Worm (Caenorhabditis elegans) whole organism, young adult: ENCODE results near the gene Y43F8B.17.

Experiments
- B0261.1 ChIP-seq: sonication (generic microtip); optimal IDR thresholded peaks from 2 replicates; lab custom pipeline; 2016; ENCODE audit warnings: mild to moderate bottlenecking, missing genetic modification characterization, moderate library complexity, missing compliant biosample characterization
- F52B5.7 ChIP-seq: sonication (generic microtip); optimal IDR thresholded peaks from 2 replicates; lab custom pipeline; 2016; ENCODE audit warnings: mild to moderate bottlenecking, missing genetic modification characterization, missing compliant biosample characterization
- K11D2.4 ChIP-seq: fragments of 200-800 bp; sonication (Bioruptor generic); IDR thresholded peaks from 2 replicates; pipeline ENCODE4 v1.3.6; 2022; ENCODE audit warnings: missing genetic modification reagents, missing genetic modification characterization, missing compliant biosample characterization
- Y53G8AR.9 ChIP-seq: fragments of 200-800 bp; sonication (Bioruptor generic); conservative IDR thresholded peaks from 2 replicates; pipeline ENCODE4 v1.3.6; 2022; ENCODE audit warnings: missing genetic modification reagents, missing genetic modification characterization, missing compliant biosample characterization
- Y56A3A.18 ChIP-seq: fragments of 200-800 bp; sonication (Bioruptor generic); IDR thresholded peaks from 2 replicates; pipeline ENCODE4 v1.3.6; 2022; ENCODE audit warnings: missing genetic modification reagents, missing genetic modification characterization, missing compliant biosample characterization
- ZK185.1 ChIP-seq: sonication (generic microtip); optimal IDR thresholded peaks from 2 replicates; lab custom pipeline; 2016; ENCODE audit warnings: mild to moderate bottlenecking, missing genetic modification characterization, missing compliant biosample characterization; ENCODE audit not compliant: poor library complexity, severe bottlenecking
- aptf-2 ChIP-seq: fragments of 200-800 bp; sonication (Bioruptor generic); conservative IDR thresholded peaks from 2 replicates; pipeline ENCODE4 v1.3.6; 2022; ENCODE audit warnings: missing genetic modification reagents, missing genetic modification characterization, missing compliant biosample characterization
- aptf-3 ChIP-seq: fragments of 200-800 bp; sonication (Bioruptor generic); IDR thresholded peaks from 2 replicates; pipeline ENCODE4 v1.3.6; 2022; ENCODE audit warnings: missing genetic modification characterization, missing compliant biosample characterization
- bed-1 ChIP-seq: fragments of 200-800 bp; sonication (Bioruptor generic); IDR thresholded peaks from 2 replicates; pipeline ENCODE4 v1.3.6; 2022; ENCODE audit warnings: missing genetic modification reagents, missing genetic modification characterization, missing compliant biosample characterization
- cebp-2 ChIP-seq: fragments of 200-800 bp; sonication (Bioruptor generic); IDR thresholded peaks from 2 replicates; pipeline ENCODE4 v1.3.6; 2022; ENCODE audit warnings: missing genetic modification characterization, missing compliant biosample characterization
- ceh-91 ChIP-seq: fragments of 200-800 bp; sonication (Bioruptor generic); IDR thresholded peaks from 2 replicates; pipeline ENCODE4 v1.3.6; 2022; ENCODE audit warnings: missing genetic modification reagents, missing genetic modification characterization, missing compliant biosample characterization
- chd-7 ChIP-seq: sonication (generic microtip); optimal IDR thresholded peaks from 2 replicates; lab custom pipeline; 2016; ENCODE audit warnings: mild to moderate bottlenecking, missing genetic modification characterization, moderate library complexity, missing compliant biosample characterization
- dox-1 ChIP-seq: fragments of 200-800 bp; sonication (Bioruptor generic); IDR thresholded peaks from 2 replicates; pipeline ENCODE4 v1.3.6; 2022; ENCODE audit warnings: missing genetic modification reagents, missing genetic modification characterization, missing compliant biosample characterization
- egl-18 ChIP-seq: fragments of 200-800 bp; sonication (Bioruptor generic); IDR thresholded peaks from 2 replicates; pipeline ENCODE4 v1.3.6; 2022; ENCODE audit warnings: missing genetic modification reagents, missing genetic modification characterization, missing compliant biosample characterization
- egl-44 ChIP-seq: fragments of 200-800 bp; sonication (Bioruptor generic); IDR thresholded peaks from 2 replicates; pipeline ENCODE4 v1.3.6; 2022; ENCODE audit warnings: missing genetic modification reagents, missing genetic modification characterization, missing compliant biosample characterization
- ekl-4 ChIP-seq: fragments of 200-800 bp; sonication (Bioruptor generic); IDR thresholded peaks from 2 replicates; pipeline ENCODE4 v1.3.6; 2022; ENCODE audit warnings: missing genetic modification reagents, missing genetic modification characterization, missing compliant biosample characterization
- ets-4 ChIP-seq: fragments of 200-800 bp; sonication (Bioruptor generic); optimal IDR thresholded peaks from 2 replicates; lab custom pipeline; 2018; ENCODE audit warnings: mild to moderate bottlenecking, missing genetic modification characterization, missing compliant biosample characterization
- him-1 ChIP-seq: sonication (generic microtip); optimal IDR thresholded peaks from 2 replicates; lab custom pipeline; 2016; ENCODE audit warnings: missing genotype, missing genetic modification reagents, missing genetic modification characterization, missing compliant biosample characterization
- hlh-12 ChIP-seq: sonication (generic microtip); optimal IDR thresholded peaks from 2 replicates; lab custom pipeline; 2016; ENCODE audit warnings: missing genetic modification characterization, missing compliant biosample characterization
- hmg-1.2 ChIP-seq: fragments of 200-800 bp; sonication (Bioruptor generic); IDR thresholded peaks from 2 replicates; pipeline ENCODE4 v1.3.6; 2022; ENCODE audit warnings: missing genetic modification reagents, missing genetic modification characterization, missing compliant biosample characterization
- hsf-1 ChIP-seq: fragments of 200-800 bp; sonication (Bioruptor generic); IDR thresholded peaks from 2 replicates; pipeline ENCODE4 v1.3.6; 2022; ENCODE audit warnings: missing genetic modification reagents, missing genetic modification characterization, missing compliant biosample characterization
- let-607 ChIP-seq, 2 experiments: fragments of 200-800 bp in 1 of 2; sonication (Bioruptor generic) in 1 of 2; sonication (generic microtip) in 1 of 2; optimal IDR thresholded peaks; 2 replicates each; lab custom pipeline; 2016 to 2018; ENCODE audit warnings: mild to moderate bottlenecking in 2 of 2, missing compliant biosample characterization in 2 of 2, missing genetic modification characterization in 2 of 2, moderate library complexity in 2 of 2, missing genotype in 1 of 2
- lin-26 ChIP-seq: fragments of 200-800 bp; sonication (Bioruptor generic); IDR thresholded peaks from 2 replicates; pipeline ENCODE4 v1.3.6; 2022; ENCODE audit warnings: missing genetic modification reagents, missing genetic modification characterization, missing compliant biosample characterization
- lin-40 ChIP-seq: sonication (generic microtip); optimal IDR thresholded peaks from 2 replicates; lab custom pipeline; 2016; ENCODE audit warnings: missing genetic modification characterization, mild to moderate bottlenecking, missing compliant biosample characterization, missing genotype, missing genetic modification reagents
- lin-54 ChIP-seq: fragments of 200-800 bp; sonication (Bioruptor generic); optimal IDR thresholded peaks from 2 replicates; lab custom pipeline; 2018; ENCODE audit warnings: mild to moderate bottlenecking, missing genetic modification characterization, missing compliant biosample characterization
- lsl-1 ChIP-seq: fragments of 200-800 bp; sonication (Bioruptor generic); optimal IDR thresholded peaks from 2 replicates; lab custom pipeline; 2018; ENCODE audit warnings: mild to moderate bottlenecking, missing genetic modification characterization, moderate library complexity, missing compliant biosample characterization
- madf-10 ChIP-seq: sonication (generic microtip); optimal IDR thresholded peaks from 2 replicates; lab custom pipeline; 2016; ENCODE audit warnings: mild to moderate bottlenecking, missing genetic modification characterization, missing compliant biosample characterization
- madf-3 ChIP-seq: fragments of 200-800 bp; sonication (Bioruptor generic); IDR thresholded peaks from 2 replicates; pipeline ENCODE4 v1.3.6; 2022; ENCODE audit warnings: missing genetic modification reagents, missing genetic modification characterization, missing compliant biosample characterization
- madf-6 ChIP-seq: fragments of 200-800 bp; sonication (Bioruptor generic); IDR thresholded peaks from 2 replicates; pipeline ENCODE4 v1.3.6; 2022; ENCODE audit warnings: missing genetic modification reagents, missing genetic modification characterization, missing compliant biosample characterization
- madf-8 ChIP-seq: fragments of 200-800 bp; sonication (Bioruptor generic); conservative IDR thresholded peaks from 2 replicates; pipeline ENCODE4 v1.3.6; 2022; ENCODE audit warnings: missing genetic modification reagents, missing genetic modification characterization, missing compliant biosample characterization
- mes-4 ChIP-seq: sonication (generic microtip); optimal IDR thresholded peaks from 2 replicates; lab custom pipeline; 2016; ENCODE audit warnings: missing genotype, missing genetic modification characterization, missing compliant biosample characterization
- nfya-2 ChIP-seq: fragments of 200-800 bp; sonication (Bioruptor generic); IDR thresholded peaks from 2 replicates; pipeline ENCODE4 v1.3.6; 2022; ENCODE audit warnings: missing genetic modification reagents, missing genetic modification characterization, missing compliant biosample characterization
- nhr-120 ChIP-seq: fragments of 200-800 bp; sonication (Bioruptor generic); IDR thresholded peaks from 2 replicates; pipeline ENCODE4 v1.3.6; 2022; ENCODE audit warnings: missing genetic modification characterization, missing compliant biosample characterization
- nhr-27 ChIP-seq: fragments of 200-800 bp; sonication (Bioruptor generic); optimal IDR thresholded peaks from 2 replicates; lab custom pipeline; 2018; ENCODE audit warnings: mild to moderate bottlenecking, missing genetic modification characterization, moderate library complexity, missing compliant biosample characterization
- pha-4 ChIP-seq: fragments of 150-350 bp; sonication (generic microtip); optimal IDR thresholded peaks from 2 replicates; lab custom pipeline; 2014; ENCODE audit warnings: missing biosample characterization, missing genetic modification reagents, missing genetic modification characterization
- rpc-1 ChIP-seq, 2 experiments: fragments of 150-350 bp in 1 of 2; sonication (generic microtip) in 1 of 2; optimal IDR thresholded peaks; 2 replicates each; lab custom pipeline; 2014 to 2018; ENCODE audit warnings: missing biosample characterization in 1 of 2, missing genetic modification characterization in 1 of 2, missing genetic modification reagents in 1 of 2, missing genotype in 1 of 2
- sea-2 ChIP-seq: fragments of 200-800 bp; sonication (Bioruptor generic); IDR thresholded peaks from 2 replicates; pipeline ENCODE4 v1.3.6; 2022; ENCODE audit warnings: missing genetic modification characterization, missing compliant biosample characterization
- snpc-4 ChIP-seq, 5 experiments: fragments of 150-350 bp in 1 of 5; sonication (generic microtip) in 4 of 5; optimal IDR thresholded peaks; 2 replicates each; lab custom pipeline; 2014 to 2018; ENCODE audit warnings: missing genetic modification characterization in 5 of 5, missing biosample characterization in 3 of 5, antibody characterized with exemption in 2 of 5, mild to moderate bottlenecking in 2 of 5, missing compliant biosample characterization in 2 of 5, missing genotype in 2 of 5, moderate library complexity in 2 of 5, missing genetic modification reagents in 1 of 5
- sptf-2 ChIP-seq: fragments of 200-800 bp; sonication (Bioruptor generic); optimal IDR thresholded peaks from 2 replicates; lab custom pipeline; 2018; ENCODE audit warnings: mild to moderate bottlenecking, missing genetic modification characterization, missing compliant biosample characterization
- tbp1 ChIP-seq: fragments of 200-800 bp; sonication (Bioruptor generic); optimal IDR thresholded peaks from 2 replicates; lab custom pipeline; 2018; ENCODE audit warnings: mild to moderate bottlenecking, missing genetic modification characterization, missing compliant biosample characterization
- tlf-1 ChIP-seq: fragments of 200-800 bp; sonication (Bioruptor generic); optimal IDR thresholded peaks from 2 replicates; lab custom pipeline; 2018; ENCODE audit warnings: mild to moderate bottlenecking, missing genetic modification characterization, missing compliant biosample characterization

The Y43F8B.17 gene

DNA sequence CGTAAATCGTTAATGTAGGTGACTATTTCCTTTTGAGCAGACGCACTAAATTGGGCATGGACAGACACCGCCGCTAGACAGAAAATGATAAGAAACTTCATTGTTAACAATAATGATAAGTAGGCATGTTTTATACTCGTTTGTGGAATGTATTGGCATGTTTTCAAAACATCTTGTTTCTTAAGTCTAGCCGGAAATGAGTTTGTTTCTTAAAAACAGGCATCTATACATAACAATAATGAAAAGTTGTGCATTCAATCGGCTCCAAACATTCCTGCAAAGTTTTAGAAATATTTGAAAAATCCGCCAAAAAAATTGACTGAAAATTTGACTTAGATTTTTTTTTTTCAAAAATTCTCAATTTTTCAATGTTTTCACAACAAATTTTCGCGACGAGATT lies 11.1 kb downstream of the Y43F8B.17 start, which contains the start of gene scl-21:
scl-21 (minus strand) TSS at position 101 of the 400 bp plus-strand sequence.
- TF ChIP-seq madf-6 (GFP tag; lab: Robert Waterston, UW) (no peak), aptf-3 (GFP tag; lab: Robert Waterston, UW) (no peak), Y56A3A.18 (no peak), sptf-2 (no peak), lsl-1 (GFP tag; lab: Kevin White, UChicago) (no peak), aptf-2 (no peak), lin-40 (tag; lab: Kevin White, UChicago) (no peak), snpc-4 (GFP tag; optimal IDR thresholded peaks at IDR 0.05; lab: Kevin White, UChicago) (no peak), snpc-4 (tag; optimal IDR thresholded peaks at IDR 0.05; lab: Kevin White, UChicago) (no peak), madf-8 (GFP tag; lab: Robert Waterston, UW) (no peak), dox-1 (GFP tag; lab: Robert Waterston, UW) (no peak)

DNA sequence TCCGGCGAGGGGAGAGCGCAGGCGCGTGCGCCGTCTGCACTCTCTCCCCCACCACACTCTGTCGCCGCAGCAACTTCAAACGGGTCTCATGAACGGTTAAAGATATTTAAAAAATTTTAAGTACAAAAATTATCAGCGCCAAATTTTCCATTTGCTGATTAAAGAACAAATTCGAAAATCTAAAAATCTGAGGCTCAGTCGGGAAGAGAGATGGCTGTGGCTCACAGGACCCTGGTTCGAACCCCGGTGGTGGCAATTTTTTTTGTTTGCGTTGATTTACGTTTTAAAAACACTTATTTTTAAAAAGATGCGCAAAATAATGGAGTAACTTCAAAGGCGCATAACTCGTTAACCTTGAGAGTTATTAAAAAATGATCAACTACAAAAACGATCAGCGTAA lies 12.6 kb downstream of the Y43F8B.17 start:
- TF ChIP-seq ceh-91 (no peak), tbp1 (GFP tag; lab: Kevin White, UChicago) (peak; percentile 69), egl-44 (GFP tag; lab: Robert Waterston, UW) (no peak), hmg-1.2 (peak; percentile 36; the same call in 1 of the 2 replicates), B0261.1 (tag; lab: Kevin White, UChicago) (peak; percentile 46), rpc-1 (optimal IDR thresholded peaks at IDR 0.05; lab: Kevin White, UChicago) (peak; percentile 30), rpc-1 (tag; optimal IDR thresholded peaks at IDR 0.05; lab: Kevin White, UChicago) (peak; percentile 65), cebp-2 (GFP tag; lab: Robert Waterston, UW) (no peak)
- TF ChIP-seq, all 124 proteins: peak for 4

- TF ChIP-seq K11D2.4, result no peak
- TF ChIP-seq madf-10, result no peak
- no peak for TF ChIP-seq mes-4 (tag; lab: Kevin White, UChicago)
- no peak for TF ChIP-seq ets-4 (GFP tag; lab: Kevin White, UChicago)
- TF ChIP-seq sea-2 (GFP tag; lab: Robert Waterston, UW), result no peak
- TF ChIP-seq him-1, result no peak
- no peak for TF ChIP-seq tlf-1
- TF ChIP-seq nhr-120, result no peak
- no peak for TF ChIP-seq nhr-27 (tag; lab: Kevin White, UChicago)
- TF ChIP-seq Y53G8AR.9 (GFP tag; lab: Robert Waterston, UW), result no peak
- no peak for TF ChIP-seq pha-4 (tag; lab: Kevin White, UChicago)
- TF ChIP-seq, all 124 proteins: peak for 0
Measured at ce11 chrV:19501389-19501788, 16.9 kb downstream of the Y43F8B.17 start.

ce11 chrV:19502579-19503151 lies 18.1 kb downstream of the Y43F8B.17 start, which contains the start of gene Y43F8B.3:
TSS of gene Y43F8B.3 (plus strand) at chrV:19503101.
- no peak for TF ChIP-seq egl-18 (GFP tag; lab: Robert Waterston, UW)
- TF ChIP-seq hsf-1 (GFP tag; lab: Robert Waterston, UW), result no peak
- TF ChIP-seq ekl-4 (GFP tag; lab: Robert Waterston, UW), result no peak
- no peak for TF ChIP-seq nfya-2
- no peak for TF ChIP-seq dox-1 (GFP tag; lab: Robert Waterston, UW)
- no peak for TF ChIP-seq hlh-12 (tag; lab: Kevin White, UChicago)
- peak; percentile 54; the same call in 1 of the 2 replicates for TF ChIP-seq lin-26 (GFP tag; lab: Robert Waterston, UW)
- no peak for TF ChIP-seq F52B5.7 (tag; lab: Kevin White, UChicago)
- no peak for TF ChIP-seq egl-44 (GFP tag; lab: Robert Waterston, UW)
- TF ChIP-seq chd-7 (tag; lab: Kevin White, UChicago), result no peak
- no peak for TF ChIP-seq let-607 (tag; optimal IDR thresholded peaks at IDR 0.05; lab: Kevin White, UChicago)
- TF ChIP-seq lin-54 (GFP tag; lab: Kevin White, UChicago), result no peak
- TF ChIP-seq madf-3 (GFP tag; lab: Robert Waterston, UW), result 0 out of 2 replicates have a peak, but pooled peaks have one; percentile 36
- TF ChIP-seq ZK185.1 (tag; lab: Kevin White, UChicago), result no peak
- TF ChIP-seq bed-1 (GFP tag; lab: Robert Waterston, UW), result no peak
- no peak for TF ChIP-seq sea-2 (GFP tag; lab: Robert Waterston, UW)
